Worm (Caenorhabditis elegans): ENCODE data around the gene C25E10.5.

DNA sequence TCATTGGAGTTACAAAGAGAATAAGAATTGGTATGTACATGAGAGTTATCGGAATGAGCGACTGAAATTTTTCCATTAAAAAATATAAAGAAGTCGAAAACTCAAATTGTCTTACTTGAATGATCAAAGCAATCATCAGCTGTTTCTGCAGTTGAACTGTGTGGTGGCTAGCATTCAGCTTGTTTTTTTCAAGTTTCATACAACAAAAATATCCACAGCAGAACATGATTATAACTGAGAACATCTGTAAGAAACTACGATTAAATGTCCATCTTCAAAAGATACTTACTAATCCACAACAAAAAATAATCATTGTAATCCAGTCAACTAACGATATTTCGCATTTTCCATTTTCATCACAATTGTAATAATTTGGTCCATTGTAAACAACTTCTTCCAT, 45.6 kb upstream of the C25E10.5 start:
- no peak for TF ChIP-seq him-1 (tag; optimal IDR thresholded peaks at IDR 0.05)
- TF ChIP-seq dao-5 (tag; optimal IDR thresholded peaks at IDR 0.05), result no peak
